Fruit fly (Drosophila melanogaster): ENCODE measurements around the gene SerRS.

Gene SerRS

DNA sequence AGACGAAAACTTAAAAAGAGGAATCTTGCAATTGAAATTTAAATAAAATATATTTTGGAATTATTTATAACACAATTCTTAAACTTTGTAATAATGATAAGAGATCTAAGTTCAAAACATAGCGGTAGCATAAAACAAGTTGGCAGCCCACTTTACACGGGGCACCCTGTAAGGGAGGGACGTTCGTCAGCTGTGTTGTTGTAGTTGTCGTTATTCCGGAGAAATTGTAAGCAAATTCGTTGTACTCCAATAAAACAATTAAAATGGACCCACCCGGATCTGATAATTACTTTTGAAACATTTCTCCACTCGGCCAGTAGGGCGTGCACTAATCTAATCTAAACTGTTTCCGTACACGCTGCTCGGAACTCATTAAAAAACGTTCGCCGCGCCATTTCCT is 6.9 kb downstream of the SerRS start, which contains the start of gene GABPI:
Gene GABPI, plus strand, starts transcription at position 190 of the 400 bp plus-strand sequence.
- TF ChIP-seq CG12605 (GFP tag; IDR thresholded peaks at IDR 0.05) (no peak), Snoo (tag; optimal IDR thresholded peaks at IDR 0.05) (peak; percentile 21)

dm6 chr2L:3029012-3029411 is 8.2 kb downstream of the SerRS start, which contains the start of the genes Sf3b2 and CG17219:
Sf3b2 (minus strand) TSS chr2L:3029168.
CG17219 (plus strand) TSS chr2L:3029253.
- no peak for TF ChIP-seq CG8301 (tag; optimal IDR thresholded peaks at IDR 0.05)
- TF ChIP-seq Ets98B (GFP tag; IDR thresholded peaks at IDR 0.05): no peak
- no peak for TF ChIP-seq CG4496 (GFP tag; IDR thresholded peaks at IDR 0.05)
- TF ChIP-seq CG34367 (tag; optimal IDR thresholded peaks at IDR 0.05): no peak
- TF ChIP-seq gl (tag; optimal IDR thresholded peaks at IDR 0.05): no peak
- no peak for TF ChIP-seq CG8159 (tag; optimal IDR thresholded peaks at IDR 0.05)
- TF ChIP-seq D1 (tag; optimal IDR thresholded peaks at IDR 0.05): no peak
- TF ChIP-seq CG32121 (GFP tag; IDR thresholded peaks at IDR 0.05): no peak

dm6 chr2L:3022986-3023385 is 14.2 kb downstream of the SerRS start, which contains the start of the genes alpha4GT1 and Prp40:
alpha4GT1 (minus strand) TSS chr2L:3023141.
Prp40 (plus strand) TSS chr2L:3023226.
- TF ChIP-seq fd96Ca (GFP tag; IDR thresholded peaks at IDR 0.05) (no peak), CG17806 (tag; optimal IDR thresholded peaks at IDR 0.05) (no peak), EcR (GFP tag; optimal IDR thresholded peaks at IDR 0.05) (no peak), CG10348 (GFP tag; IDR thresholded peaks at IDR 0.05) (no peak), Snoo (tag; optimal IDR thresholded peaks at IDR 0.05) (no peak), Pif1B (GFP tag; optimal IDR thresholded peaks at IDR 0.05) (no peak)

DNA sequence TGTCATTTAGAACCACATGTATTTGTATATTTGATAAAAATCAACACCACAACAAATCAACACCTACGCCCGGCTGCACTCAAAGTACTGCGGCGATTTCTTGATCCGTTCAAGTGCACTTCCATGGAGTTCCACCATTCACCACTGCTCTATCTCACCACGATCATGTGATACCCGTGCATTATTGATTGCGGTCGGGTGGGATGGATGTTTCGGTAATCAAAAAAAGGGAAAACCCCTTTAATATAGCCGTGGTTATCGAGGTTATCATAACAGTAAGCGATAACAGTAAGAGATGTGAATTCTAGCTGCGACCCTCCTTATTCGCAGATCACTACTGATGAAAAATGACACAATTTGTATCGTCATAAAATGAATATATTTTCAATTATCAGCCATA is 19.0 kb downstream of the SerRS start, which contains the start of the genes CG17224 and CG17264:
Gene CG17224, minus strand, starts transcription at position 97 of the 400 bp plus-strand sequence.
Gene CG17264, plus strand, starts transcription at position 297 of the 400 bp plus-strand sequence.
- TF ChIP-seq gl (tag; optimal IDR thresholded peaks at IDR 0.05): no peak
- TF ChIP-seq CG14655 (GFP tag; optimal IDR thresholded peaks at IDR 0.05): no peak
- TF ChIP-seq rn (GFP tag; IDR thresholded peaks at IDR 0.05): no peak
- TF ChIP-seq CG4496 (GFP tag; IDR thresholded peaks at IDR 0.05): no peak
- no peak for TF ChIP-seq CG8301 (tag; optimal IDR thresholded peaks at IDR 0.05)
- no peak for TF ChIP-seq CG34367 (tag; optimal IDR thresholded peaks at IDR 0.05)
- no peak for TF ChIP-seq CG15710 (tag; optimal IDR thresholded peaks at IDR 0.05)

DNA sequence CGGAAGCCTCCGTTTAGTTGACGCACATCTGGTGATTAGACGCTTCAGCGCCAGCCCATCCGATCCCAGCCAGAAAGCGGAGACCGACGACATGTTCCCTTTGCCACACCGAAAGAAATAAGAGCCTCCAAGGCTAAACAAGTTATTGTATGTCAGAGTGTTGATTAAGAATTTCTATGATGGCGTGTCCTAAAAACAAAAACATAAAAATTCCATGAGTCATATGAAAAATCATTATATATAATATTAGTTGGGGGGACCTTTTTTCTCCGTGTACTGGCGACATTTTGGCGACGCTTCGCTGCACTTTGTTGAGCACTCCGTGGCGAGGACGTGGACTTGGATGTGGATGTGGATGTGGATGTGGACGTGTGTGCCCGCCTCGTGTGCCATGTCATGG is 24.4 kb downstream of the SerRS start:
- TF ChIP-seq Snoo (tag; optimal IDR thresholded peaks at IDR 0.05): peak; percentile 12
- TF ChIP-seq EcR (GFP tag; optimal IDR thresholded peaks at IDR 0.05): no peak
- TF ChIP-seq CG14655 (GFP tag; optimal IDR thresholded peaks at IDR 0.05): peak; percentile 81
- peak; percentile 39 for TF ChIP-seq CG34367 (tag; optimal IDR thresholded peaks at IDR 0.05)
- TF ChIP-seq CG12605 (GFP tag; IDR thresholded peaks at IDR 0.05): peak; percentile 54; the same call in 1 of the 2 replicates
- TF ChIP-seq Pif1B (GFP tag; optimal IDR thresholded peaks at IDR 0.05): peak; percentile 44
- peak; percentile 86 for TF ChIP-seq CG4496 (GFP tag; IDR thresholded peaks at IDR 0.05)
- TF ChIP-seq rn (GFP tag; IDR thresholded peaks at IDR 0.05): no peak
- TF ChIP-seq CG8159 (tag; optimal IDR thresholded peaks at IDR 0.05): no peak
- TF ChIP-seq Ets98B (GFP tag; IDR thresholded peaks at IDR 0.05): peak; percentile 80
- peak; percentile 69 for TF ChIP-seq Pif1A (GFP tag; optimal IDR thresholded peaks at IDR 0.05)
- TF ChIP-seq CG10348 (GFP tag; IDR thresholded peaks at IDR 0.05): no peak
- TF ChIP-seq gl (tag; optimal IDR thresholded peaks at IDR 0.05): no peak
- TF ChIP-seq D1 (tag; optimal IDR thresholded peaks at IDR 0.05): no peak
- TF ChIP-seq CG17806 (tag; optimal IDR thresholded peaks at IDR 0.05): peak; percentile 59
- peak; percentile 52 for TF ChIP-seq CG15710 (tag; optimal IDR thresholded peaks at IDR 0.05)
- TF ChIP-seq CG13204 (GFP tag; optimal IDR thresholded peaks at IDR 0.05): no peak
- TF ChIP-seq CG8301 (tag; optimal IDR thresholded peaks at IDR 0.05): peak; percentile 67
- peak; percentile 69 for TF ChIP-seq CG32121 (GFP tag; IDR thresholded peaks at IDR 0.05)
- TF ChIP-seq CG9948 (tag; optimal IDR thresholded peaks at IDR 0.05): peak; percentile 57
- peak; percentile 74; the same call in 2 of the 3 replicates for TF ChIP-seq fd96Ca (GFP tag; IDR thresholded peaks at IDR 0.05)

DNA sequence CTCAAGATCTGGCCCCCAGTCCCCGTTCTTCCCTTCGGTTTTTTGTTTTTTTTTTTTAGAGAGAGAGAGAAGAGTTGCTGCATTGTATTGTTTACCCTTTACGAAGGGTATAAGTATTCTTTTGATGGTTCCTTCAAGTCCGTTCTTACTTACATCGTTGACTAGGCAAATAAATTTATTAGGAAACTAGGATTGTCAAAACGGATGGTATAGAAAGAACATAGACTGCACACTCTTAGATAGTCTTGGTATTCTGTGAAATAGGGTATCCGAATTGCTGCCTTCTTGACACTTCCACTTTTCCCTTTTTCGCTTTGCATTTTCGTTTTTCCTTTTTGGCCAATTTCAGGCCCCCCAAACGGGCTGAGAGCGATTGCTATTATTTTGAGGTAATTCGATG is 25.7 kb downstream of the SerRS start:
- TF ChIP-seq Ets98B (GFP tag; IDR thresholded peaks at IDR 0.05) (no peak), CG9948 (tag; optimal IDR thresholded peaks at IDR 0.05) (peak; percentile 57), CG8159 (tag; optimal IDR thresholded peaks at IDR 0.05) (peak; percentile 80), CG15710 (tag; optimal IDR thresholded peaks at IDR 0.05) (peak; percentile 73), CG10348 (GFP tag; IDR thresholded peaks at IDR 0.05) (no peak), CG17806 (tag; optimal IDR thresholded peaks at IDR 0.05) (peak; percentile 70), Snoo (tag; optimal IDR thresholded peaks at IDR 0.05) (peak; percentile 78), fd96Ca (GFP tag; IDR thresholded peaks at IDR 0.05) (peak; percentile 60; the same call in 2 of the 3 replicates), CG4496 (GFP tag; IDR thresholded peaks at IDR 0.05) (peak; percentile 60; the same call in 2 of the 3 replicates), CG8301 (tag; optimal IDR thresholded peaks at IDR 0.05) (peak; percentile 38), CG14655 (GFP tag; optimal IDR thresholded peaks at IDR 0.05) (peak; percentile 57), Pif1A (GFP tag; optimal IDR thresholded peaks at IDR 0.05) (peak; percentile 75), CG13204 (GFP tag; optimal IDR thresholded peaks at IDR 0.05) (peak; percentile 22), Pif1B (GFP tag; optimal IDR thresholded peaks at IDR 0.05) (peak; percentile 79), rn (GFP tag; IDR thresholded peaks at IDR 0.05) (no peak), CG32121 (GFP tag; IDR thresholded peaks at IDR 0.05) (no peak), gl (tag; optimal IDR thresholded peaks at IDR 0.05) (peak; percentile 21), CG12605 (GFP tag; IDR thresholded peaks at IDR 0.05) (no peak; the same call in 1 of the 2 replicates), CG34367 (tag; optimal IDR thresholded peaks at IDR 0.05) (peak; percentile 66)
